Worm (Caenorhabditis elegans) whole organism, young adult: ENCODE measurements around the gene R74.8.

ENCODE experiments used
- hsf-1 ChIP-seq: fragments of 200-800 bp; sonication (Bioruptor generic); IDR thresholded peaks from 2 replicates; pipeline ENCODE4 v1.3.6; 2022; ENCODE audit warnings: missing genetic modification reagents, missing genetic modification characterization, missing compliant biosample characterization
- pha-4 ChIP-seq: fragments of 150-350 bp; sonication (generic microtip); optimal IDR thresholded peaks from 2 replicates; lab custom pipeline; 2014; ENCODE audit warnings: missing biosample characterization, missing genetic modification reagents, missing genetic modification characterization
- snpc-4 ChIP-seq, 5 experiments: fragments of 150-350 bp in 1 of 5; sonication (generic microtip) in 4 of 5; optimal IDR thresholded peaks; 2 replicates each; lab custom pipeline; 2014 to 2018; ENCODE audit warnings: missing genetic modification characterization in 5 of 5, missing biosample characterization in 3 of 5, antibody characterized with exemption in 2 of 5, mild to moderate bottlenecking in 2 of 5, missing compliant biosample characterization in 2 of 5, missing genotype in 2 of 5, moderate library complexity in 2 of 5, missing genetic modification reagents in 1 of 5
- xnd-1 ChIP-seq: sonication (generic microtip); optimal IDR thresholded peaks from 2 replicates; lab custom pipeline; 2016; ENCODE audit warnings: missing genotype, missing genetic modification reagents, missing genetic modification characterization, missing compliant biosample characterization

- no peak for TF ChIP-seq snpc-4 (GFP tag; optimal IDR thresholded peaks at IDR 0.05; lab: Kevin White, UChicago)
- no peak for TF ChIP-seq snpc-4 (tag; optimal IDR thresholded peaks at IDR 0.05; lab: Kevin White, UChicago)
- no peak for TF ChIP-seq xnd-1
- no peak for TF ChIP-seq hsf-1
- TF ChIP-seq pha-4, result no peak
Measured at ce11 chrIII:4241181-4241580, 35.1 kb downstream of the R74.8 start.
